Fruit fly (Drosophila melanogaster) whole organism, embryonic: ENCODE results near the gene Adar.

Experiments used
- Ada2b ChIP-seq: fragments of 200-800 bp; sonication (Bioruptor generic); IDR thresholded peaks from 2 replicates; pipeline ENCODE4 v1.3.6; 2022; ENCODE audit warnings: missing biosample characterization, missing genetic modification characterization
- Bdp1 ChIP-seq: fragments of 200-800 bp; sonication (Bioruptor generic); optimal IDR thresholded peaks from 3 replicates; lab custom pipeline; 2016; ENCODE audit warnings: missing biosample characterization, missing genetic modification characterization
- CG10209 ChIP-seq: fragments of 200-800 bp; sonication (Bioruptor generic); optimal IDR thresholded peaks from 3 replicates; lab custom pipeline; 2017; ENCODE audit warnings: missing biosample characterization, mild to moderate bottlenecking, missing genetic modification characterization, missing genetic modification reagents
- CG11247 ChIP-seq: fragments of 200-800 bp; sonication (Bioruptor generic); IDR thresholded peaks from 2 replicates; pipeline ENCODE4 v1.3.6; 2022; ENCODE audit warnings: missing biosample characterization, missing genetic modification characterization
- CG11504 ChIP-seq: fragments of 200-800 bp; sonication (Bioruptor generic); optimal IDR thresholded peaks from 3 replicates; lab custom pipeline; 2019; ENCODE audit warnings: missing biosample characterization, mild to moderate bottlenecking, missing genetic modification characterization, moderate library complexity
- CG12236 ChIP-seq: fragments of 200-800 bp; sonication (Bioruptor generic); optimal IDR thresholded peaks from 2 replicates; lab custom pipeline; 2016; ENCODE audit warnings: missing biosample characterization, missing genetic modification characterization
- CG14860 ChIP-seq: fragments of 200-800 bp; sonication (Bioruptor generic); IDR thresholded peaks from 3 replicates; pipeline ENCODE4 v1.3.6; 2022; ENCODE audit warnings: missing biosample characterization, missing genetic modification characterization; ENCODE audit not compliant: partially characterized antibody
- CG15514 ChIP-seq: fragments of 200-800 bp; sonication (Bioruptor generic); optimal IDR thresholded peaks from 3 replicates; lab custom pipeline; 2017; ENCODE audit warnings: missing biosample characterization, missing genetic modification characterization, mild to moderate bottlenecking, moderate library complexity, missing genetic modification reagents
- CG1603 ChIP-seq: fragments of 200-800 bp; sonication (Bioruptor generic); optimal IDR thresholded peaks from 2 replicates; lab custom pipeline; 2019; ENCODE audit warnings: missing biosample characterization, mild to moderate bottlenecking, missing genetic modification characterization, moderate library complexity
- CG18619 ChIP-seq: fragments of 200-800 bp; sonication (Bioruptor generic); optimal IDR thresholded peaks from 3 replicates; lab custom pipeline; 2017; ENCODE audit warnings: missing biosample characterization, mild to moderate bottlenecking, missing genetic modification characterization
- CG2199 ChIP-seq: fragments of 200-800 bp; sonication (Bioruptor generic); IDR thresholded peaks from 3 replicates; pipeline ENCODE4 v1.3.6; 2022; ENCODE audit warnings: missing biosample characterization, missing genetic modification characterization
- CG2678 ChIP-seq: fragments of 200-800 bp; sonication (Bioruptor generic); optimal IDR thresholded peaks from 3 replicates; lab custom pipeline; 2019; ENCODE audit warnings: missing biosample characterization, mild to moderate bottlenecking, missing genetic modification characterization, moderate library complexity
- CG2889 ChIP-seq: fragments of 200-800 bp; sonication (Bioruptor generic); IDR thresholded peaks from 3 replicates; pipeline ENCODE4 v1.3.6; 2022; ENCODE audit warnings: missing biosample characterization, missing genetic modification characterization
- CG31388 ChIP-seq: fragments of 200-800 bp; sonication (Bioruptor generic); optimal IDR thresholded peaks from 2 replicates; lab custom pipeline; 2016; ENCODE audit warnings: missing biosample characterization, missing genetic modification characterization
- CG3995 ChIP-seq: fragments of 200-800 bp; sonication (Bioruptor generic); optimal IDR thresholded peaks from 3 replicates; lab custom pipeline; 2016; ENCODE audit warnings: missing biosample characterization, missing genetic modification characterization
- CG43689 ChIP-seq: fragments of 200-800 bp; sonication (Bioruptor generic); IDR thresholded peaks from 2 replicates; pipeline ENCODE4 v1.3.6; 2022; ENCODE audit warnings: missing biosample characterization, missing genetic modification characterization
- CG4854 ChIP-seq: fragments of 200-800 bp; sonication (Bioruptor generic); optimal IDR thresholded peaks from 2 replicates; lab custom pipeline; 2016; ENCODE audit warnings: missing biosample characterization, missing genetic modification characterization, inconsistent platforms
- CG7271 ChIP-seq: fragments of 200-800 bp; sonication (Bioruptor generic); optimal IDR thresholded peaks from 2 replicates; lab custom pipeline; 2018; ENCODE audit warnings: missing biosample characterization, mild to moderate bottlenecking, missing genetic modification characterization, moderate library complexity
- CG8765 ChIP-seq: fragments of 200-800 bp; sonication (Bioruptor generic); IDR thresholded peaks from 2 replicates; pipeline ENCODE4 v1.3.6; 2022; ENCODE audit warnings: missing biosample characterization, missing genetic modification characterization
- CG9817 ChIP-seq: fragments of 200-800 bp; sonication (Bioruptor generic); optimal IDR thresholded peaks from 2 replicates; lab custom pipeline; 2018; ENCODE audit warnings: missing biosample characterization, mild to moderate bottlenecking, missing genetic modification characterization, moderate library complexity
- Ets65A ChIP-seq: fragments of 200-800 bp; sonication (Bioruptor generic); peaks from one replicate; lab custom pipeline; 2016; ENCODE audit warnings: missing biosample characterization, missing genetic modification characterization
- HLH54F ChIP-seq: fragments of 200-800 bp; sonication (Bioruptor generic); optimal IDR thresholded peaks from 3 replicates; lab custom pipeline; 2016; ENCODE audit warnings: missing biosample characterization, missing genetic modification characterization
- Hmr ChIP-seq: fragments of 200-800 bp; sonication (Bioruptor generic); optimal IDR thresholded peaks from 3 replicates; lab custom pipeline; 2017; ENCODE audit warnings: mild to moderate bottlenecking, missing biosample characterization, missing genetic modification reagents, missing genetic modification characterization
- Hmx ChIP-seq: fragments of 200-800 bp; sonication (Bioruptor generic); optimal IDR thresholded peaks from 2 replicates; lab custom pipeline; 2016; ENCODE audit warnings: missing biosample characterization, missing genetic modification characterization
- Hr3 ChIP-seq: fragments of 200-800 bp; sonication (Bioruptor generic); optimal IDR thresholded peaks from 3 replicates; lab custom pipeline; 2016; ENCODE audit warnings: missing biosample characterization, missing genetic modification characterization
- Jarid2 ChIP-seq: fragments of 200-800 bp; sonication (Bioruptor generic); optimal IDR thresholded peaks from 3 replicates; lab custom pipeline; 2017; ENCODE audit warnings: mild to moderate bottlenecking, missing biosample characterization, missing genetic modification reagents, missing genetic modification characterization
- Nf-YA ChIP-seq: fragments of 200-800 bp; sonication (Bioruptor generic); IDR thresholded peaks from 2 replicates; pipeline ENCODE4 v1.3.6; 2022; ENCODE audit warnings: missing biosample characterization, missing genetic modification characterization
- Oaz ChIP-seq: fragments of 200-800 bp; sonication (Bioruptor generic); IDR thresholded peaks from 2 replicates; pipeline ENCODE4 v1.3.6; 2022; ENCODE audit warnings: missing biosample characterization, missing genetic modification characterization
- Opbp ChIP-seq: fragments of 200-800 bp; sonication (Bioruptor generic); IDR thresholded peaks from 3 replicates; pipeline ENCODE4 v1.3.6; 2022; ENCODE audit warnings: missing biosample characterization, missing genetic modification characterization; ENCODE audit not compliant: partially characterized antibody
- Pdp1 ChIP-seq, 2 experiments: fragments of 200-800 bp; sonication (Bioruptor generic); optimal IDR thresholded peaks; 3 replicates each; lab custom pipeline; 2016; ENCODE audit warnings: missing biosample characterization in 2 of 2, missing genetic modification characterization in 2 of 2, mild to moderate bottlenecking in 1 of 2, moderate library complexity in 1 of 2
- Ptx1 ChIP-seq: fragments of 200-800 bp; sonication (Bioruptor generic); IDR thresholded peaks from 2 replicates; pipeline ENCODE4 v1.3.6; 2022; ENCODE audit warnings: missing biosample characterization, missing genetic modification characterization
- Side ChIP-seq: fragments of 200-800 bp; sonication (Bioruptor generic); optimal IDR thresholded peaks from 2 replicates; lab custom pipeline; 2016; ENCODE audit warnings: missing biosample characterization, missing genetic modification characterization
- Sin3A ChIP-seq: fragments of >200 bp; optimal IDR thresholded peaks from 2 replicates; lab custom pipeline; 2018
- Sry-β ChIP-seq: fragments of 200-800 bp; sonication (Bioruptor generic); optimal IDR thresholded peaks from 2 replicates; lab custom pipeline; 2018; ENCODE audit warnings: missing biosample characterization, mild to moderate bottlenecking, missing genetic modification characterization, moderate library complexity
- Taf1 ChIP-seq: fragments of 200-800 bp; sonication (Bioruptor generic); IDR thresholded peaks from 2 replicates; pipeline ENCODE4 v1.3.6; 2022; ENCODE audit warnings: missing biosample characterization, missing genetic modification characterization
- ac ChIP-seq: fragments of 200-800 bp; sonication (Bioruptor generic); optimal IDR thresholded peaks from 3 replicates; lab custom pipeline; 2017; ENCODE audit warnings: missing biosample characterization, mild to moderate bottlenecking, missing genetic modification characterization
- bigmax ChIP-seq: fragments of 200-800 bp; sonication (Bioruptor generic); optimal IDR thresholded peaks from 2 replicates; lab custom pipeline; 2018; ENCODE audit warnings: missing biosample characterization, mild to moderate bottlenecking, missing genetic modification characterization
- croc ChIP-seq: fragments of 200-800 bp; sonication (Bioruptor generic); conservative IDR thresholded peaks from 3 replicates; pipeline ENCODE4 v1.3.6; 2022; ENCODE audit warnings: missing biosample characterization, missing genetic modification characterization
- exex ChIP-seq: fragments of 200-800 bp; sonication (Bioruptor generic); optimal IDR thresholded peaks from 4 replicates; lab custom pipeline; 2018; ENCODE audit warnings: missing biosample characterization, mild to moderate bottlenecking, missing genetic modification characterization, moderate library complexity
- fd102C ChIP-seq: fragments of 200-800 bp; sonication (Bioruptor generic); optimal IDR thresholded peaks from 2 replicates; lab custom pipeline; 2018; ENCODE audit warnings: missing biosample characterization, mild to moderate bottlenecking, missing genetic modification characterization, moderate library complexity
- fd64A ChIP-seq: fragments of 200-800 bp; sonication (Bioruptor generic); optimal IDR thresholded peaks from 3 replicates; lab custom pipeline; 2018; ENCODE audit warnings: missing biosample characterization, mild to moderate bottlenecking, missing genetic modification characterization
- h ChIP-seq: fragments of >200 bp; optimal IDR thresholded peaks from 2 replicates; lab custom pipeline; 2017
- her ChIP-seq: fragments of 200-800 bp; sonication (Bioruptor generic); optimal IDR thresholded peaks from 2 replicates; lab custom pipeline; 2016; ENCODE audit warnings: missing biosample characterization, missing genetic modification characterization
- ken ChIP-seq: fragments of 200-800 bp; sonication (Bioruptor generic); IDR thresholded peaks from 3 replicates; pipeline ENCODE4 v1.3.6; 2022; ENCODE audit warnings: missing biosample characterization, missing genetic modification characterization
- lmd ChIP-seq: fragments of 200-800 bp; sonication (Bioruptor generic); IDR thresholded peaks from 2 replicates; pipeline ENCODE4 v1.3.6; 2022; ENCODE audit warnings: missing biosample characterization, missing genetic modification characterization
- nerfin-2 ChIP-seq: fragments of 200-800 bp; sonication (Bioruptor generic); IDR thresholded peaks from 2 replicates; pipeline ENCODE4 v1.3.6; 2022; ENCODE audit warnings: missing biosample characterization, missing genetic modification characterization; ENCODE audit not compliant: partially characterized antibody
- phol ChIP-seq: fragments of 200-800 bp; sonication (Bioruptor generic); optimal IDR thresholded peaks from 3 replicates; lab custom pipeline; 2018; ENCODE audit warnings: missing biosample characterization, mild to moderate bottlenecking, missing genetic modification characterization, moderate library complexity
- salm ChIP-seq: fragments of 200-800 bp; sonication (Bioruptor generic); optimal IDR thresholded peaks from 2 replicates; lab custom pipeline; 2018; ENCODE audit warnings: missing biosample characterization, mild to moderate bottlenecking, missing genetic modification characterization
- slou ChIP-seq: fragments of 200-800 bp; sonication (Bioruptor generic); optimal IDR thresholded peaks from 3 replicates; lab custom pipeline; 2016; ENCODE audit warnings: missing biosample characterization, missing genetic modification characterization
- sug ChIP-seq: fragments of 200-800 bp; optimal IDR thresholded peaks from 2 replicates; lab custom pipeline; 2019; ENCODE audit warnings: missing biosample characterization, mild to moderate bottlenecking, missing genetic modification characterization, moderate library complexity
- tap ChIP-seq: fragments of 200-800 bp; optimal IDR thresholded peaks from 3 replicates; lab custom pipeline; 2019; ENCODE audit warnings: missing biosample characterization, mild to moderate bottlenecking, missing genetic modification characterization, moderate library complexity
- wdn ChIP-seq: fragments of 200-800 bp; sonication (Bioruptor generic); IDR thresholded peaks from 2 replicates; pipeline ENCODE4 v1.3.6; 2022; ENCODE audit warnings: missing biosample characterization, missing genetic modification characterization
- zfh2 ChIP-seq: fragments of 200-800 bp; sonication (Bioruptor generic); optimal IDR thresholded peaks from 2 replicates; lab custom pipeline; 2016; ENCODE audit warnings: missing biosample characterization, missing genetic modification characterization

Gene Adar

dm6 chrX:1824610-1824948 is 51.1 kb downstream of the Adar start (continued):
- TF ChIP-seq Hmx (GFP tag; lab: Kevin White, UChicago) (no peak), ken (GFP tag; lab: Robert Waterston, UW) (no peak), CG11247 (no peak), Taf1 (GFP tag; lab: Robert Waterston, UW) (no peak), fd102C (GFP tag; lab: Kevin White, UChicago) (no peak), lmd (GFP tag; lab: Robert Waterston, UW) (peak; percentile 23; the same call in 1 of the 2 replicates), CG31388 (no peak), CG2889 (GFP tag; lab: Robert Waterston, UW) (no peak), zfh2 (GFP tag; lab: Kevin White, UChicago) (no peak), CG3995 (no peak), Opbp (GFP tag; lab: Robert Waterston, UW) (no peak), Sin3A (lab: Kevin White, UChicago) (no peak), CG2199 (GFP tag; lab: Robert Waterston, UW) (no peak), slou (GFP tag; lab: Kevin White, UChicago) (no peak), CG2678 (peak; percentile 22), phol (peak; percentile 5), croc (GFP tag; lab: Robert Waterston, UW) (no peak), Oaz (GFP tag; lab: Robert Waterston, UW) (no peak), CG15514 (GFP tag; lab: Kevin White, UChicago) (no peak), her (GFP tag; lab: Kevin White, UChicago) (no peak), Ada2b (GFP tag; lab: Robert Waterston, UW) (peak; percentile 32; the same call in 1 of the 2 replicates), Jarid2 (no peak), CG43689 (GFP tag; lab: Robert Waterston, UW) (no peak), salm (tag; lab: Kevin White, UChicago) (no peak), bigmax (GFP tag; lab: Kevin White, UChicago) (no peak), CG4854 (GFP tag; lab: Kevin White, UChicago) (no peak), Ets65A (GFP tag; lab: Kevin White, UChicago) (no peak), CG11504 (peak; percentile 9), Hmr (GFP tag; lab: Kevin White, UChicago) (peak; percentile 24), ac (no peak), CG18619 (GFP tag; lab: Kevin White, UChicago) (no peak), CG14860 (GFP tag; lab: Robert Waterston, UW) (no peak), Hr3 (GFP tag; lab: Kevin White, UChicago) (no peak), Nf-YA (GFP tag; lab: Robert Waterston, UW) (no peak), exex (no peak), HLH54F (no peak), Ptx1 (peak; percentile 59), CG7271 (tag; lab: Kevin White, UChicago) (no peak), CG12236 (GFP tag; lab: Kevin White, UChicago) (no peak), CG9817 (tag; lab: Kevin White, UChicago) (no peak), Side (GFP tag; lab: Kevin White, UChicago) (no peak), Sry-β (GFP tag; lab: Kevin White, UChicago) (no peak), wdn (GFP tag; lab: Robert Waterston, UW) (no peak), CG1603 (peak; percentile 37), CG10209 (no peak), tap (tag; lab: Kevin White, UChicago) (no peak), h (no peak), Bdp1 (GFP tag; lab: Kevin White, UChicago) (no peak), fd64A (GFP tag; lab: Kevin White, UChicago) (no peak), CG8765 (no peak), nerfin-2 (GFP tag; lab: Robert Waterston, UW) (no peak), sug (tag; lab: Kevin White, UChicago) (no peak), Pdp1 (GFP tag; optimal IDR thresholded peaks at IDR 0.05; lab: Kevin White, UChicago) (no peak)
